Worm (Caenorhabditis elegans): ENCODE results near the gene pals-40.
A peak's percentile ranks its signal among the peaks of the same experiment; 100 is the strongest.

pals-40 gene

ce11 chrIII:1392763-1393162 is 15.0 kb upstream of the pals-40 start:
- TF ChIP-seq lin-15B (tag; optimal IDR thresholded peaks at IDR 0.05) (no peak), lsy-2 (tag; optimal IDR thresholded peaks at IDR 0.05) (no peak), lin-1 (GFP tag; IDR thresholded peaks at IDR 0.05) (0 out of 2 replicates have a peak, but pooled peaks have one; percentile 44), dmd-6 (GFP tag; IDR thresholded peaks at IDR 0.05) (peak; percentile 86), attf-4 (tag; optimal IDR thresholded peaks at IDR 0.05) (no peak), nhr-102 (tag; optimal IDR thresholded peaks at IDR 0.05) (peak; percentile 58), F49E8.2 (tag; optimal IDR thresholded peaks at IDR 0.05; ENCODE audit: borderline replicate concordance) (no peak), pqm-1 (tag; optimal IDR thresholded peaks at IDR 0.05) (peak; percentile 84), dve-1 (tag; optimal IDR thresholded peaks at IDR 0.05; ENCODE audit: insufficient read depth) (peak; percentile 63), R02D3.7 (tag; optimal IDR thresholded peaks at IDR 0.05) (no peak), T20F7.1 (GFP tag; optimal IDR thresholded peaks at IDR 0.05) (peak; percentile 4), unc-39 (tag; optimal IDR thresholded peaks at IDR 0.05) (no peak), jun-1 (tag; optimal IDR thresholded peaks at IDR 0.05) (no peak), hlh-11 (tag; optimal IDR thresholded peaks at IDR 0.05) (peak; percentile 73), lin-38 (GFP tag; IDR thresholded peaks at IDR 0.05) (peak; percentile 85), nhr-48 (tag; optimal IDR thresholded peaks at IDR 0.05) (peak; percentile 7), nhr-77 (tag; optimal IDR thresholded peaks at IDR 0.05) (peak; percentile 60), daf-16 (GFP tag; optimal IDR thresholded peaks at IDR 0.05) (no peak), daf-16 (tag; optimal IDR thresholded peaks at IDR 0.05) (peak; percentile 58), dpl-1 (GFP tag; optimal IDR thresholded peaks at IDR 0.05) (no peak), nhr-28 (tag; optimal IDR thresholded peaks at IDR 0.05) (peak; percentile 71), php-3 (GFP tag; IDR thresholded peaks at IDR 0.05) (peak; percentile 18; the same call in 1 of the 2 replicates), Y5F2A.4 (GFP tag; optimal IDR thresholded peaks at IDR 0.05) (no peak), ceh-62 (tag; optimal IDR thresholded peaks at IDR 0.05) (no peak), tra-1 (GFP tag; IDR thresholded peaks at IDR 0.05) (peak; percentile 42; the same call in 1 of the 2 replicates)

ce11 chrIII:1391752-1392151 is 13.9 kb upstream of the pals-40 start, which contains the start of gene pals-17:
TSS of gene pals-17 (minus strand) at chrIII:1391852.
- TF ChIP-seq lsy-2 (tag; optimal IDR thresholded peaks at IDR 0.05) (no peak), egl-43 (GFP tag; IDR thresholded peaks at IDR 0.05) (no peak), tag-97 (GFP tag; IDR thresholded peaks at IDR 0.05) (no peak), php-3 (GFP tag; IDR thresholded peaks at IDR 0.05) (no peak), hmg-1.1 (GFP tag; IDR thresholded peaks at IDR 0.05) (no peak), attf-4 (tag; optimal IDR thresholded peaks at IDR 0.05) (no peak), ama-1 (optimal IDR thresholded peaks at IDR 0.05) (no peak), madf-9 (GFP tag; conservative IDR thresholded peaks at IDR 0.05) (no peak), Y48G9A.11 (GFP tag; IDR thresholded peaks at IDR 0.05) (no peak), zip-11 (GFP tag; IDR thresholded peaks at IDR 0.05) (no peak), nhr-6 (tag; optimal IDR thresholded peaks at IDR 0.05) (no peak), T26A8.4 (GFP tag; IDR thresholded peaks at IDR 0.05) (no peak), lir-3 (tag; optimal IDR thresholded peaks at IDR 0.05) (no peak), F49E8.2 (tag; optimal IDR thresholded peaks at IDR 0.05; ENCODE audit: borderline replicate concordance) (no peak)

- no peak for TF ChIP-seq snpc-1.2 (GFP tag; IDR thresholded peaks at IDR 0.05)
- no peak for TF ChIP-seq zfp-2 (tag; optimal IDR thresholded peaks at IDR 0.05)
- TF ChIP-seq nhr-6 (tag; optimal IDR thresholded peaks at IDR 0.05), result no peak
- TF ChIP-seq T20F7.1 (GFP tag; optimal IDR thresholded peaks at IDR 0.05), result peak; percentile 1
- peak; percentile 59 for TF ChIP-seq hlh-11 (tag; optimal IDR thresholded peaks at IDR 0.05)
- no peak for TF ChIP-seq hlh-30 (tag; optimal IDR thresholded peaks at IDR 0.05; ENCODE audit: insufficient read depth)
- TF ChIP-seq mes-2 (tag; optimal IDR thresholded peaks at IDR 0.05; ENCODE audit: poor library complexity, severe bottlenecking), result no peak
- TF ChIP-seq ceh-32 (tag; optimal IDR thresholded peaks at IDR 0.05; ENCODE audit: poor library complexity), result no peak
- no peak for TF ChIP-seq ZK337.2 (GFP tag; IDR thresholded peaks at IDR 0.05)
- no peak for TF ChIP-seq lim-7 (GFP tag; IDR thresholded peaks at IDR 0.05)
- TF ChIP-seq dmd-9 (GFP tag; IDR thresholded peaks at IDR 0.05), result no peak
- no peak for TF ChIP-seq Y5F2A.4 (GFP tag; optimal IDR thresholded peaks at IDR 0.05)
- no peak for TF ChIP-seq pha-4 (GFP tag; IDR thresholded peaks at IDR 0.05)
- no peak for TF ChIP-seq pha-4 (tag; optimal IDR thresholded peaks at IDR 0.05)
- TF ChIP-seq mdt-29 (GFP tag; IDR thresholded peaks at IDR 0.05), result no peak
- no peak for TF ChIP-seq skn-1 (tag; optimal IDR thresholded peaks at IDR 0.05)
- no peak for TF ChIP-seq nhr-48 (tag; optimal IDR thresholded peaks at IDR 0.05)
- TF ChIP-seq hmg-1.1 (GFP tag; IDR thresholded peaks at IDR 0.05), result no peak
- peak; percentile 94 for TF ChIP-seq pqm-1 (tag; optimal IDR thresholded peaks at IDR 0.05)
- no peak for TF ChIP-seq R02D3.7 (tag; optimal IDR thresholded peaks at IDR 0.05)
- no peak for TF ChIP-seq nhr-42 (GFP tag; IDR thresholded peaks at IDR 0.05)
- no peak for TF ChIP-seq egl-27 (tag; optimal IDR thresholded peaks at IDR 0.05)
These were observed 12.2 kb upstream of the pals-40 start for ce11 chrIII:1389988-1390387.

Measured in whole organism, L4 larva.